Fruit fly (Drosophila melanogaster) whole organism, embryonic: ENCODE results near the gene CG3008.

Experiments used
- Aef1 ChIP-seq: fragments of 200-800 bp; sonication (Bioruptor generic); IDR thresholded peaks from 3 replicates; pipeline ENCODE4 v1.3.6; 2022; ENCODE audit warnings: missing biosample characterization, missing genetic modification characterization
- Bdp1 ChIP-seq: fragments of 200-800 bp; sonication (Bioruptor generic); optimal IDR thresholded peaks from 3 replicates; lab custom pipeline; 2016; ENCODE audit warnings: missing biosample characterization, missing genetic modification characterization
- CG10321 ChIP-seq: fragments of 200-800 bp; sonication (Bioruptor generic); IDR thresholded peaks from 2 replicates; pipeline ENCODE4 v1.3.6; 2022; ENCODE audit warnings: missing biosample characterization, missing genetic modification characterization
- CG10959 ChIP-seq: fragments of 200-800 bp; sonication (Bioruptor generic); IDR thresholded peaks from 2 replicates; pipeline ENCODE4 v1.3.6; 2022; ENCODE audit warnings: missing biosample characterization, missing genetic modification characterization
- CG11085 ChIP-seq: fragments of 200-800 bp; sonication (Bioruptor generic); IDR thresholded peaks from 2 replicates; pipeline ENCODE4 v1.3.6; 2022; ENCODE audit warnings: missing biosample characterization, missing genetic modification characterization
- CG11398 ChIP-seq: fragments of 200-800 bp; sonication (Bioruptor generic); optimal IDR thresholded peaks from 2 replicates; lab custom pipeline; 2016; ENCODE audit warnings: missing biosample characterization, missing genetic modification characterization
- CG13424 ChIP-seq: fragments of 200-800 bp; sonication (Bioruptor generic); optimal IDR thresholded peaks from 2 replicates; lab custom pipeline; 2019; ENCODE audit warnings: missing biosample characterization, mild to moderate bottlenecking, missing genetic modification characterization, moderate library complexity
- CG14710 ChIP-seq: fragments of 200-800 bp; sonication (Bioruptor generic); optimal IDR thresholded peaks from 3 replicates; lab custom pipeline; 2019; ENCODE audit warnings: missing biosample characterization, mild to moderate bottlenecking, missing genetic modification characterization, moderate library complexity
- CG16779 ChIP-seq: fragments of 200-800 bp; sonication (Bioruptor generic); IDR thresholded peaks from 2 replicates; pipeline ENCODE4 v1.3.6; 2022; ENCODE audit warnings: missing biosample characterization, missing genetic modification characterization
- CG17361 ChIP-seq: fragments of 200-800 bp; sonication (Bioruptor generic); IDR thresholded peaks from 3 replicates; pipeline ENCODE4 v1.3.6; 2022; ENCODE audit warnings: missing biosample characterization, missing genetic modification characterization
- CG17912 ChIP-seq: fragments of 200-800 bp; sonication (Bioruptor generic); optimal IDR thresholded peaks from 2 replicates; lab custom pipeline; 2018; ENCODE audit warnings: missing biosample characterization, mild to moderate bottlenecking, missing genetic modification characterization
- CG30431 ChIP-seq: fragments of 200-800 bp; sonication (Bioruptor generic); optimal IDR thresholded peaks from 2 replicates; lab custom pipeline; 2017; ENCODE audit warnings: missing biosample characterization, missing genetic modification characterization
- CG5245 ChIP-seq: fragments of 200-800 bp; sonication (Bioruptor generic); optimal IDR thresholded peaks from 3 replicates; lab custom pipeline; 2016; ENCODE audit warnings: missing biosample characterization, missing genetic modification characterization
- CG6854 ChIP-seq: fragments of 200-800 bp; sonication (Bioruptor generic); optimal IDR thresholded peaks from 3 replicates; lab custom pipeline; 2017; ENCODE audit warnings: missing biosample characterization, mild to moderate bottlenecking, missing genetic modification characterization
- CG7928 ChIP-seq: fragments of 200-800 bp; sonication (Bioruptor generic); optimal IDR thresholded peaks from 2 replicates; lab custom pipeline; 2017; ENCODE audit warnings: missing biosample characterization, mild to moderate bottlenecking, missing genetic modification characterization
- CG9727 ChIP-seq: fragments of 200-800 bp; sonication (Bioruptor generic); optimal IDR thresholded peaks from 3 replicates; lab custom pipeline; 2017; ENCODE audit warnings: missing biosample characterization, mild to moderate bottlenecking, missing genetic modification characterization
- Chrac-16 ChIP-seq: fragments of 200-800 bp; sonication (Bioruptor generic); optimal IDR thresholded peaks from 3 replicates; lab custom pipeline; 2016; ENCODE audit warnings: missing biosample characterization, missing genetic modification characterization
- Dip2 ChIP-seq: fragments of 200-800 bp; sonication (Bioruptor generic); IDR thresholded peaks from 2 replicates; pipeline ENCODE4 v1.3.6; 2022; ENCODE audit warnings: missing biosample characterization, missing genetic modification characterization
- Dip3 ChIP-seq: fragments of 200-800 bp; sonication (Bioruptor generic); optimal IDR thresholded peaks from 3 replicates; lab custom pipeline; 2016; ENCODE audit warnings: missing biosample characterization, missing genetic modification characterization
- Doc2 ChIP-seq: fragments of 200-800 bp; sonication (Bioruptor generic); IDR thresholded peaks from 2 replicates; pipeline ENCODE4 v1.3.6; 2022; ENCODE audit warnings: missing biosample characterization, missing genetic modification characterization
- Ets97D ChIP-seq: fragments of 200-800 bp; sonication (Bioruptor generic); optimal IDR thresholded peaks from 3 replicates; lab custom pipeline; 2016; ENCODE audit warnings: missing biosample characterization, missing genetic modification characterization
- Fer2 ChIP-seq: fragments of 200-800 bp; sonication (Bioruptor generic); optimal IDR thresholded peaks from 2 replicates; lab custom pipeline; 2018; ENCODE audit warnings: missing biosample characterization, mild to moderate bottlenecking, missing genetic modification characterization, moderate library complexity
- Gsc ChIP-seq: fragments of 200-800 bp; sonication (Bioruptor generic); IDR thresholded peaks from 2 replicates; pipeline ENCODE4 v1.3.6; 2022; ENCODE audit warnings: missing biosample characterization, missing genetic modification characterization
- HLH3B ChIP-seq: fragments of 200-800 bp; sonication (Bioruptor generic); IDR thresholded peaks from 2 replicates; pipeline ENCODE4 v1.3.6; 2022; ENCODE audit warnings: missing biosample characterization, missing genetic modification characterization
- HLH4C ChIP-seq: fragments of 200-800 bp; sonication (Bioruptor generic); IDR thresholded peaks from 3 replicates; pipeline ENCODE4 v1.3.6; 2022; ENCODE audit warnings: missing biosample characterization, missing genetic modification characterization; ENCODE audit not compliant: partially characterized antibody
- HLH54F ChIP-seq: fragments of 200-800 bp; sonication (Bioruptor generic); optimal IDR thresholded peaks from 3 replicates; lab custom pipeline; 2016; ENCODE audit warnings: missing biosample characterization, missing genetic modification characterization
- PHDP ChIP-seq: fragments of 200-800 bp; sonication (Bioruptor generic); optimal IDR thresholded peaks from 3 replicates; lab custom pipeline; 2018; ENCODE audit warnings: missing biosample characterization, mild to moderate bottlenecking, missing genetic modification characterization, moderate library complexity
- Sox102F ChIP-seq: fragments of 200-800 bp; sonication (Bioruptor generic); optimal IDR thresholded peaks from 2 replicates; lab custom pipeline; 2018; ENCODE audit warnings: missing biosample characterization, mild to moderate bottlenecking, missing genetic modification characterization, moderate library complexity
- bowl ChIP-seq: fragments of 200-800 bp; sonication (Bioruptor generic); IDR thresholded peaks from 2 replicates; pipeline ENCODE4 v1.3.6; 2022; ENCODE audit warnings: missing biosample characterization, missing genetic modification characterization
- br ChIP-seq: fragments of >200 bp; optimal IDR thresholded peaks from 2 replicates; lab custom pipeline; 2017
- chm ChIP-seq: fragments of 200-800 bp; sonication (Bioruptor generic); IDR thresholded peaks from 2 replicates; pipeline ENCODE4 v1.3.6; 2022; ENCODE audit warnings: missing biosample characterization, missing genetic modification characterization
- chn ChIP-seq: fragments of 200-800 bp; sonication (Bioruptor generic); optimal IDR thresholded peaks from 2 replicates; lab custom pipeline; 2016; ENCODE audit warnings: missing biosample characterization, missing genetic modification characterization
- danr ChIP-seq: fragments of 200-800 bp; sonication (Bioruptor generic); IDR thresholded peaks from 2 replicates; pipeline ENCODE4 v1.3.6; 2022; ENCODE audit warnings: missing biosample characterization, missing genetic modification characterization
- dati ChIP-seq: fragments of 200-800 bp; sonication (Bioruptor generic); IDR thresholded peaks from 2 replicates; pipeline ENCODE4 v1.3.6; 2022; ENCODE audit warnings: missing biosample characterization, missing genetic modification characterization
- en ChIP-seq: fragments of 200-800 bp; sonication (Bioruptor generic); optimal IDR thresholded peaks from 2 replicates; lab custom pipeline; 2016; ENCODE audit warnings: missing biosample characterization, missing genetic modification characterization
- eve ChIP-seq, 2 experiments: fragments of >200 bp; optimal IDR thresholded peaks; 2 replicates each; lab custom pipeline; 2017; ENCODE audit warnings: missing biosample characterization in 2 of 2, missing genetic modification characterization in 2 of 2
- fd3F ChIP-seq: fragments of 200-800 bp; sonication (Bioruptor generic); optimal IDR thresholded peaks from 2 replicates; lab custom pipeline; 2018; ENCODE audit warnings: missing biosample characterization, mild to moderate bottlenecking, missing genetic modification characterization, moderate library complexity
- fd96Cb ChIP-seq: fragments of 200-800 bp; sonication (Bioruptor generic); optimal IDR thresholded peaks from 2 replicates; lab custom pipeline; 2018; ENCODE audit warnings: missing biosample characterization, mild to moderate bottlenecking, missing genetic modification characterization, moderate library complexity
- hkb ChIP-seq, 2 experiments: fragments of 200-800 bp in 1 of 2; fragments of >200 bp in 1 of 2; sonication (Bioruptor generic) in 1 of 2; IDR thresholded peaks in 1 of 2; optimal IDR thresholded peaks in 1 of 2; 2 replicates each; pipeline versions ENCODE4 v1.3.6 to Lab custom; 2017 to 2022; ENCODE audit warnings: missing biosample characterization in 1 of 2, missing genetic modification characterization in 1 of 2
- kay ChIP-seq: fragments of 200-800 bp; sonication (Bioruptor generic); optimal IDR thresholded peaks from 2 replicates; lab custom pipeline; 2016; ENCODE audit warnings: missing biosample characterization, missing genetic modification characterization
- nmo ChIP-seq: fragments of 200-800 bp; sonication (Bioruptor generic); optimal IDR thresholded peaks from 2 replicates; lab custom pipeline; 2018; ENCODE audit warnings: missing biosample characterization, mild to moderate bottlenecking, missing genetic modification characterization, moderate library complexity
- pb ChIP-seq: fragments of 200-800 bp; sonication (Bioruptor generic); optimal IDR thresholded peaks from 3 replicates; lab custom pipeline; 2016; ENCODE audit warnings: missing biosample characterization, missing genetic modification characterization
- phol ChIP-seq: fragments of 200-800 bp; sonication (Bioruptor generic); optimal IDR thresholded peaks from 3 replicates; lab custom pipeline; 2018; ENCODE audit warnings: missing biosample characterization, mild to moderate bottlenecking, missing genetic modification characterization, moderate library complexity
- ro ChIP-seq: fragments of 200-800 bp; sonication (Bioruptor generic); IDR thresholded peaks from 2 replicates; pipeline ENCODE4 v1.3.6; 2022; ENCODE audit warnings: missing biosample characterization, missing genetic modification characterization
- row ChIP-seq: fragments of 200-800 bp; sonication (Bioruptor generic); IDR thresholded peaks from 3 replicates; pipeline ENCODE4 v1.3.6; 2022; ENCODE audit warnings: missing biosample characterization, missing genetic modification characterization
- sc ChIP-seq, 3 experiments: fragments of >200 bp in 2 of 3; fragments of 200-800 bp in 1 of 3; sonication (Bioruptor generic) in 1 of 3; optimal IDR thresholded peaks; 2 replicates in 2 of 3; 3 replicates in 1 of 3; lab custom pipeline; 2017; ENCODE audit warnings: mild to moderate bottlenecking in 1 of 3, missing biosample characterization in 1 of 3, missing genetic modification characterization in 1 of 3, missing genetic modification reagents in 1 of 3
- sd ChIP-seq: fragments of 200-800 bp; sonication (Bioruptor generic); optimal IDR thresholded peaks from 3 replicates; lab custom pipeline; 2018; ENCODE audit warnings: missing biosample characterization, mild to moderate bottlenecking, missing genetic modification characterization, moderate library complexity
- sna ChIP-seq: fragments of 200-800 bp; sonication (Bioruptor generic); IDR thresholded peaks from 2 replicates; pipeline ENCODE4 v1.3.6; 2022; ENCODE audit warnings: missing biosample characterization, missing genetic modification characterization; ENCODE audit not compliant: partially characterized antibody
- sqz ChIP-seq: fragments of 200-800 bp; sonication (Bioruptor generic); optimal IDR thresholded peaks from 3 replicates; lab custom pipeline; 2018; ENCODE audit warnings: missing biosample characterization, mild to moderate bottlenecking, missing genetic modification characterization
- tna ChIP-seq: fragments of 200-800 bp; sonication (Bioruptor generic); IDR thresholded peaks from 2 replicates; pipeline ENCODE4 v1.3.6; 2022; ENCODE audit warnings: missing biosample characterization, missing genetic modification characterization; ENCODE audit not compliant: partially characterized antibody
- trem ChIP-seq: fragments of 200-800 bp; optimal IDR thresholded peaks from 3 replicates; lab custom pipeline; 2019; ENCODE audit warnings: missing biosample characterization, mild to moderate bottlenecking, missing genetic modification characterization, moderate library complexity

Gene CG3008

dm6 chr2L:4907986-4908385, 24.9 kb downstream of the CG3008 start (continued):
- TF ChIP-seq sc (optimal IDR thresholded peaks at IDR 0.05; lab: Kevin White, UChicago) (no peak), sc (GFP tag; optimal IDR thresholded peaks at IDR 0.05; lab: Kevin White, UChicago) (peak; percentile 48), Fer2 (peak; percentile 23), CG9727 (peak; percentile 35), danr (GFP tag; lab: Robert Waterston, UW) (peak; percentile 56; the same call in 1 of the 2 replicates), CG30431 (GFP tag; lab: Kevin White, UChicago) (no peak), bowl (GFP tag; lab: Robert Waterston, UW) (peak; percentile 65; the same call in 1 of the 2 replicates), CG6854 (GFP tag; lab: Kevin White, UChicago) (peak; percentile 62), chm (GFP tag; lab: Robert Waterston, UW) (no peak; the same call in 1 of the 2 replicates), tna (no peak), CG10321 (GFP tag; lab: Robert Waterston, UW) (peak; percentile 47; the same call in 1 of the 2 replicates), CG17912 (GFP tag; lab: Kevin White, UChicago) (peak; percentile 11), Ets97D (GFP tag; lab: Kevin White, UChicago) (no peak), fd96Cb (tag; lab: Kevin White, UChicago) (peak; percentile 77), fd3F (GFP tag; lab: Kevin White, UChicago) (peak; percentile 40), hkb (optimal IDR thresholded peaks at IDR 0.05; lab: Kevin White, UChicago) (no peak), hkb (GFP tag; IDR thresholded peaks at IDR 0.05; lab: Robert Waterston, UW) (peak; percentile 94), CG5245 (GFP tag; lab: Kevin White, UChicago) (peak; percentile 55), sna (GFP tag; lab: Robert Waterston, UW) (no peak), row (GFP tag; lab: Robert Waterston, UW) (peak; percentile 72), sd (tag; lab: Kevin White, UChicago) (peak; percentile 25), CG13424 (tag; lab: Kevin White, UChicago) (peak; percentile 89), HLH3B (GFP tag; lab: Robert Waterston, UW) (peak; percentile 88), phol (tag; lab: Kevin White, UChicago) (peak; percentile 82), Sox102F (GFP tag; lab: Kevin White, UChicago) (peak; percentile 93), dati (GFP tag; lab: Robert Waterston, UW) (no peak), Aef1 (peak; percentile 62; the same call in 2 of the 3 replicates), Gsc (no peak), en (GFP tag; lab: Kevin White, UChicago) (no peak), CG11085 (GFP tag; lab: Robert Waterston, UW) (no peak), Dip2 (GFP tag; lab: Robert Waterston, UW) (no peak), CG14710 (tag; lab: Kevin White, UChicago) (peak; percentile 55), CG16779 (GFP tag; lab: Robert Waterston, UW) (no peak), sqz (GFP tag; lab: Kevin White, UChicago) (peak; percentile 64), Doc2 (GFP tag; lab: Robert Waterston, UW) (no peak), kay (GFP tag; lab: Kevin White, UChicago) (no peak), PHDP (peak; percentile 87), ro (no peak), Chrac-16 (peak; percentile 39), pb (no peak), CG10959 (GFP tag; lab: Robert Waterston, UW) (no peak), CG7928 (GFP tag; lab: Kevin White, UChicago) (no peak), Dip3 (no peak), HLH4C (GFP tag; lab: Robert Waterston, UW) (no peak), CG17361 (GFP tag; lab: Robert Waterston, UW) (peak; percentile 80), eve (GFP tag; optimal IDR thresholded peaks at IDR 0.05; lab: Kevin White, UChicago) (peak in 1 of 2 experiments; percentile 90), trem (tag; lab: Kevin White, UChicago) (peak; percentile 7), chn (GFP tag; lab: Kevin White, UChicago) (no peak), nmo (GFP tag; lab: Kevin White, UChicago) (peak; percentile 67), Bdp1 (no peak), br (lab: Kevin White, UChicago) (no peak), CG11398 (GFP tag; lab: Kevin White, UChicago) (no peak), HLH54F (GFP tag; lab: Kevin White, UChicago) (no peak)
